Worm (Caenorhabditis elegans) whole organism, L1 larva: Measurements from ENCODE around the gene C44B7.7.

Experiments used
- F16B12.6 ChIP-seq: fragments of 150-350 bp; optimal IDR thresholded peaks from 2 replicates; lab custom pipeline; 2014; ENCODE audit warnings: missing biosample characterization, missing genetic modification characterization
- Y116A8C.19 ChIP-seq: sonication (generic microtip); optimal IDR thresholded peaks from 2 replicates; lab custom pipeline; 2016; ENCODE audit warnings: missing compliant biosample characterization, missing genetic modification characterization, borderline replicate concordance
- aly-2 ChIP-seq: fragments of 150-350 bp; optimal IDR thresholded peaks from 2 replicates; lab custom pipeline; 2014; ENCODE audit warnings: missing biosample characterization, missing genetic modification characterization
- blmp-1 ChIP-seq: fragments of 150-350 bp; optimal IDR thresholded peaks from 2 replicates; lab custom pipeline; 2014; ENCODE audit warnings: missing biosample characterization, missing genetic modification characterization
- ceh-63 ChIP-seq: fragments of 200-800 bp; sonication (Bioruptor generic); optimal IDR thresholded peaks from 2 replicates; lab custom pipeline; 2018; ENCODE audit warnings: mild to moderate bottlenecking, missing genetic modification characterization, missing compliant biosample characterization
- ceh-8 ChIP-seq: fragments of 200-800 bp; sonication (Bioruptor generic); optimal IDR thresholded peaks from 2 replicates; lab custom pipeline; 2018; ENCODE audit warnings: mild to moderate bottlenecking, missing genetic modification characterization, moderate library complexity, missing compliant biosample characterization
- ceh-88 ChIP-seq: fragments of 200-800 bp; sonication (Bioruptor generic); IDR thresholded peaks from 2 replicates; pipeline ENCODE4 v1.3.6; 2022; ENCODE audit warnings: missing genetic modification characterization, missing compliant biosample characterization
- dpl-1 ChIP-seq, 3 experiments: fragments of 150-350 bp in 2 of 3; sonication (generic microtip) in 1 of 3; optimal IDR thresholded peaks; 2 replicates each; lab custom pipeline; 2014 to 2017; ENCODE audit warnings: missing biosample characterization in 3 of 3, missing genetic modification characterization in 3 of 3, missing genetic modification reagents in 3 of 3
- dsc-1 ChIP-seq: sonication (generic microtip); optimal IDR thresholded peaks from 2 replicates; lab custom pipeline; 2016; ENCODE audit warnings: mild to moderate bottlenecking, missing genetic modification characterization, missing compliant biosample characterization
- efl-1 ChIP-seq, 4 experiments: fragments of 150-350 bp; optimal IDR thresholded peaks in 3 of 4; peaks in 1 of 4; 1 replicate in 1 of 4; 2 replicates in 3 of 4; lab custom pipeline; 2014; ENCODE audit warnings: missing biosample characterization in 2 of 4, missing genetic modification characterization in 2 of 4, missing genetic modification reagents in 2 of 4
- efl-3 ChIP-seq: fragments of 200-800 bp; sonication (Bioruptor generic); optimal IDR thresholded peaks from 2 replicates; lab custom pipeline; 2018; ENCODE audit warnings: mild to moderate bottlenecking, missing genetic modification characterization, missing compliant biosample characterization
- ets-5 ChIP-seq: fragments of 200-800 bp; sonication (Bioruptor generic); IDR thresholded peaks from 2 replicates; pipeline ENCODE4 v1.3.6; 2022; ENCODE audit warnings: missing genetic modification characterization, missing compliant biosample characterization
- fkh-8 ChIP-seq: sonication (generic microtip); optimal IDR thresholded peaks from 2 replicates; lab custom pipeline; 2016; ENCODE audit warnings: mild to moderate bottlenecking, missing genetic modification characterization, missing compliant biosample characterization
- hlh-17 ChIP-seq: fragments of 200-800 bp; sonication (Bioruptor generic); optimal IDR thresholded peaks from 2 replicates; lab custom pipeline; 2018; ENCODE audit warnings: missing genetic modification characterization, mild to moderate bottlenecking, missing compliant biosample characterization, moderate library complexity, borderline replicate concordance
- hlh-4 ChIP-seq: sonication (generic microtip); optimal IDR thresholded peaks from 2 replicates; lab custom pipeline; 2016; ENCODE audit warnings: mild to moderate bottlenecking, missing genetic modification characterization, missing compliant biosample characterization
- irx-1 ChIP-seq: sonication (generic microtip); optimal IDR thresholded peaks from 2 replicates; lab custom pipeline; 2016; ENCODE audit warnings: missing genetic modification characterization, missing compliant biosample characterization
- lin-13 ChIP-seq: fragments of 150-350 bp; optimal IDR thresholded peaks from 2 replicates; lab custom pipeline; 2014; ENCODE audit warnings: missing biosample characterization, missing genetic modification reagents, missing genetic modification characterization
- lin-14 ChIP-seq: fragments of 200-800 bp; sonication (Bioruptor generic); optimal IDR thresholded peaks from 2 replicates; lab custom pipeline; 2018; ENCODE audit warnings: mild to moderate bottlenecking, missing genetic modification characterization, moderate library complexity, missing compliant biosample characterization
- lin-35 ChIP-seq, 2 experiments: fragments of 150-350 bp; optimal IDR thresholded peaks; 2 replicates each; lab custom pipeline; 2014; ENCODE audit warnings: missing biosample characterization in 2 of 2, missing genetic modification characterization in 2 of 2, missing genetic modification reagents in 2 of 2
- lir-3 ChIP-seq: sonication (generic microtip); optimal IDR thresholded peaks from 2 replicates; lab custom pipeline; 2016; ENCODE audit warnings: mild to moderate bottlenecking, missing genetic modification characterization, moderate library complexity, missing compliant biosample characterization; ENCODE audit not compliant: poor library complexity
- lsy-2 ChIP-seq, 2 experiments: fragments of 150-350 bp; optimal IDR thresholded peaks; 2 replicates each; lab custom pipeline; 2014; ENCODE audit warnings: missing biosample characterization in 2 of 2, missing genetic modification characterization in 2 of 2
- mdl-1 ChIP-seq, 2 experiments: fragments of 150-350 bp; optimal IDR thresholded peaks; 2 replicates each; lab custom pipeline; 2014 to 2017; ENCODE audit warnings: missing biosample characterization in 2 of 2, missing genetic modification characterization in 2 of 2, inconsistent platforms in 1 of 2
- nhr-19 ChIP-seq: fragments of 200-800 bp; sonication (Bioruptor generic); conservative IDR thresholded peaks from 2 replicates; pipeline ENCODE4 v1.3.6; 2022; ENCODE audit warnings: missing genetic modification characterization, missing compliant biosample characterization
- nhr-20 ChIP-seq: sonication (generic microtip); optimal IDR thresholded peaks from 2 replicates; lab custom pipeline; 2016; ENCODE audit warnings: mild to moderate bottlenecking, missing genetic modification characterization, missing compliant biosample characterization
- nhr-237 ChIP-seq: fragments of 150-350 bp; optimal IDR thresholded peaks from 2 replicates; lab custom pipeline; 2014; ENCODE audit warnings: missing biosample characterization, missing genetic modification characterization
- nhr-77 ChIP-seq: fragments of 150-350 bp; optimal IDR thresholded peaks from 2 replicates; lab custom pipeline; 2014; ENCODE audit warnings: missing biosample characterization, missing genetic modification characterization
- nhr-84 ChIP-seq: sonication (generic microtip); optimal IDR thresholded peaks from 2 replicates; lab custom pipeline; 2017; ENCODE audit warnings: missing biosample characterization, missing genetic modification characterization
- nhr-85 ChIP-seq: sonication (generic microtip); peaks from one replicate; lab custom pipeline; 2016; ENCODE audit warnings: missing genetic modification characterization, inconsistent platforms, missing compliant biosample characterization
- nhr-90 ChIP-seq: sonication (generic microtip); optimal IDR thresholded peaks from 2 replicates; lab custom pipeline; 2016; ENCODE audit warnings: mild to moderate bottlenecking, missing genetic modification characterization, missing compliant biosample characterization; ENCODE audit not compliant: poor library complexity
- pax-3 ChIP-seq: fragments of 200-800 bp; sonication (Bioruptor generic); optimal IDR thresholded peaks from 2 replicates; lab custom pipeline; 2018; ENCODE audit warnings: mild to moderate bottlenecking, missing genetic modification characterization, moderate library complexity, missing compliant biosample characterization
- rnt-1 ChIP-seq: sonication (generic microtip); optimal IDR thresholded peaks from 2 replicates; lab custom pipeline; 2016; ENCODE audit warnings: mild to moderate bottlenecking, missing genetic modification characterization, moderate library complexity, missing compliant biosample characterization
- skn-1 ChIP-seq: fragments of 150-350 bp; optimal IDR thresholded peaks from 2 replicates; lab custom pipeline; 2014; ENCODE audit warnings: missing biosample characterization, missing genetic modification characterization
- sptf-1 ChIP-seq: fragments of 150-350 bp; optimal IDR thresholded peaks from 2 replicates; lab custom pipeline; 2014; ENCODE audit warnings: missing biosample characterization, missing genetic modification characterization
- sup-37 ChIP-seq: fragments of 200-800 bp; sonication (Bioruptor generic); optimal IDR thresholded peaks from 2 replicates; lab custom pipeline; 2018; ENCODE audit warnings: mild to moderate bottlenecking, missing genetic modification characterization, missing compliant biosample characterization
- swsn-7 ChIP-seq: sonication (generic microtip); optimal IDR thresholded peaks from 2 replicates; lab custom pipeline; 2016; ENCODE audit warnings: missing genetic modification characterization, missing compliant biosample characterization
- tbx-2 ChIP-seq: sonication (generic microtip); optimal IDR thresholded peaks from 2 replicates; lab custom pipeline; 2016; ENCODE audit warnings: missing genetic modification characterization, missing compliant biosample characterization
- unc-62 ChIP-seq: fragments of 150-350 bp; optimal IDR thresholded peaks from 2 replicates; lab custom pipeline; 2014; ENCODE audit warnings: missing biosample characterization, missing genetic modification reagents, missing genetic modification characterization
- unc-86 ChIP-seq: sonication (generic microtip); optimal IDR thresholded peaks from 2 replicates; lab custom pipeline; 2016; ENCODE audit warnings: missing genetic modification characterization, missing compliant biosample characterization
- xbp-1 ChIP-seq: sonication (generic microtip); optimal IDR thresholded peaks from 2 replicates; lab custom pipeline; 2016; ENCODE audit warnings: missing genetic modification characterization, missing compliant biosample characterization
- zip-4 ChIP-seq: fragments of 200-800 bp; sonication (Bioruptor generic); optimal IDR thresholded peaks from 2 replicates; lab custom pipeline; 2018; ENCODE audit warnings: mild to moderate bottlenecking, missing genetic modification characterization, moderate library complexity, missing compliant biosample characterization
- ztf-11 ChIP-seq, 2 experiments: sonication (generic microtip); optimal IDR thresholded peaks; 2 replicates each; lab custom pipeline; 2016 to 2017; ENCODE audit warnings: missing genetic modification characterization in 2 of 2, missing biosample characterization in 1 of 2, missing compliant biosample characterization in 1 of 2
- ztf-4 ChIP-seq: fragments of 150-350 bp; optimal IDR thresholded peaks from 2 replicates; lab custom pipeline; 2014; ENCODE audit warnings: missing biosample characterization, missing genetic modification characterization

C44B7.7 gene

ce11 chrII:6928416-6928815 lies 48.4 kb upstream of the C44B7.7 start, which contains the start of gene flcn-1 (continued):
- TF ChIP-seq pax-3 (tag; lab: Kevin White, UChicago) = no peak
- no peak for TF ChIP-seq unc-62
- no peak for TF ChIP-seq ceh-88 (GFP tag; lab: Robert Waterston, UW)
- peak; percentile 34 for TF ChIP-seq irx-1 (tag; lab: Kevin White, UChicago)
- TF ChIP-seq zip-4 = no peak
- peak; percentile 40 for TF ChIP-seq rnt-1 (tag; lab: Kevin White, UChicago)
- peak; percentile 55 to 60 for TF ChIP-seq lin-35 (GFP tag; optimal IDR thresholded peaks at IDR 0.05; lab: Kevin White, UChicago)
- peak; percentile 49 for TF ChIP-seq xbp-1 (tag; lab: Kevin White, UChicago)
- no peak for TF ChIP-seq sptf-1 (tag; lab: Kevin White, UChicago)
- TF ChIP-seq efl-1 (optimal IDR thresholded peaks at IDR 0.05; lab: Kevin White, UChicago) = peak; percentile 42 to 50
- TF ChIP-seq efl-1 (GFP tag; optimal IDR thresholded peaks at IDR 0.05 in 1 of 2; lab: Kevin White, UChicago) = peak in 1 of 2 experiments; percentile 30
- TF ChIP-seq ztf-4 = no peak
- peak; percentile 85 for TF ChIP-seq lin-14 (GFP tag; lab: Kevin White, UChicago)
- peak; percentile 40 for TF ChIP-seq tbx-2 (tag; lab: Kevin White, UChicago)
- no peak for TF ChIP-seq mdl-1 (tag; optimal IDR thresholded peaks at IDR 0.05; lab: Kevin White, UChicago)
- peak; percentile 29 for TF ChIP-seq lin-13 (GFP tag; lab: Kevin White, UChicago)
- no peak for TF ChIP-seq hlh-17 (GFP tag; lab: Kevin White, UChicago)
- no peak for TF ChIP-seq ceh-8
- TF ChIP-seq fkh-8 (tag; lab: Kevin White, UChicago) = peak; percentile 81
- TF ChIP-seq F16B12.6 = no peak
- TF ChIP-seq dpl-1 (GFP tag; optimal IDR thresholded peaks at IDR 0.05; lab: Kevin White, UChicago) = peak in 2 of 3 experiments; percentile 10 to 37
- peak; percentile 52 for TF ChIP-seq nhr-85 (tag; lab: Kevin White, UChicago)
- TF ChIP-seq nhr-19 (GFP tag; lab: Robert Waterston, UW) = peak; percentile 42
- TF ChIP-seq Y116A8C.19 (tag; lab: Kevin White, UChicago) = no peak
- TF ChIP-seq lsy-2 (tag; optimal IDR thresholded peaks at IDR 0.05; lab: Kevin White, UChicago) = peak; percentile 35 to 67
- TF ChIP-seq hlh-4 (tag; lab: Kevin White, UChicago) = peak; percentile 45
- no peak for TF ChIP-seq efl-3
- no peak for TF ChIP-seq ets-5 (GFP tag; lab: Robert Waterston, UW)
- TF ChIP-seq nhr-20 (tag; lab: Kevin White, UChicago) = peak; percentile 64
- TF ChIP-seq nhr-84 (tag; lab: Kevin White, UChicago) = no peak
- no peak for TF ChIP-seq ceh-63
- peak; percentile 7 for TF ChIP-seq dsc-1 (tag; lab: Kevin White, UChicago)
- no peak for TF ChIP-seq skn-1 (tag; lab: Kevin White, UChicago)
- TF ChIP-seq ztf-11 (tag; optimal IDR thresholded peaks at IDR 0.05; lab: Kevin White, UChicago) = no peak
- TF ChIP-seq nhr-237 (tag; lab: Kevin White, UChicago) = no peak
- no peak for TF ChIP-seq nhr-77 (tag; lab: Kevin White, UChicago)
- peak; percentile 9 for TF ChIP-seq lir-3 (tag; lab: Kevin White, UChicago)
- TF ChIP-seq sup-37 (GFP tag; lab: Kevin White, UChicago) = no peak
- TF ChIP-seq unc-86 (tag; lab: Kevin White, UChicago) = no peak
- TF ChIP-seq swsn-7 (tag; lab: Kevin White, UChicago) = peak; percentile 61
- peak; percentile 41 for TF ChIP-seq nhr-90 (tag; lab: Kevin White, UChicago)
- TF ChIP-seq, all 84 proteins: peak for 33

ce11 chrII:6927603-6928002 lies 47.6 kb upstream of the C44B7.7 start, which contains the start of gene F22D3.4:
Gene F22D3.4, minus strand, starts transcription at chrII:6927603.
- TF ChIP-seq xbp-1 (tag; lab: Kevin White, UChicago) = no peak
- TF ChIP-seq aly-2 (tag; lab: Kevin White, UChicago) = no peak
- TF ChIP-seq lin-35 (GFP tag; optimal IDR thresholded peaks at IDR 0.05; lab: Kevin White, UChicago) = peak in 1 of 2 experiments; percentile 30
- TF ChIP-seq blmp-1 (tag; lab: Kevin White, UChicago) = peak; percentile 14
- no peak for TF ChIP-seq unc-62
